Worm (Caenorhabditis elegans) whole organism, L4/young adult: ENCODE data around the gene T10B10.4.

Experiments
- W03F9.2 ChIP-seq: fragments of 150-350 bp; optimal IDR thresholded peaks from 2 replicates; lab custom pipeline; 2014; ENCODE audit warnings: missing biosample characterization, missing genetic modification characterization
- dao-5 ChIP-seq: sonication (generic microtip); optimal IDR thresholded peaks from 2 replicates; lab custom pipeline; 2016; ENCODE audit warnings: missing genotype, missing genetic modification characterization, moderate library complexity, missing compliant biosample characterization
- him-1 ChIP-seq: sonication (generic microtip); optimal IDR thresholded peaks from 2 replicates; lab custom pipeline; 2016; ENCODE audit warnings: missing genotype, missing genetic modification reagents, missing genetic modification characterization, missing compliant biosample characterization

- TF ChIP-seq dao-5 (tag; lab: Kevin White, UChicago): no peak
- TF ChIP-seq W03F9.2 (tag; lab: Kevin White, UChicago): no peak
- no peak for TF ChIP-seq him-1 (tag; lab: Kevin White, UChicago)
Measured at ce11 chrX:15230394-15230968, 40.6 kb downstream of the T10B10.4 start, which contains the start of gene H03A11.2.
